Worm (Caenorhabditis elegans) whole organism, mixed stage, embryonic: ENCODE data around the gene rip-1.
"Not testable (repeated sequence)": the region's sequence is repeated elsewhere in the genome, so short reads cannot be mapped to it uniquely, and the experiment has no call there.

Source experiments
- blmp-1 ChIP-seq: fragments of 150-350 bp; optimal IDR thresholded peaks from 2 replicates; lab custom pipeline; 2014; ENCODE audit warnings: missing biosample characterization, missing genetic modification characterization
- ceh-43 ChIP-seq: fragments of 200-800 bp; sonication (Bioruptor generic); optimal IDR thresholded peaks from 2 replicates; lab custom pipeline; 2018; ENCODE audit warnings: mild to moderate bottlenecking, missing genetic modification characterization, moderate library complexity, missing compliant biosample characterization
- mab-5 ChIP-seq: fragments of 150-350 bp; optimal IDR thresholded peaks from 2 replicates; lab custom pipeline; 2014; ENCODE audit warnings: missing biosample characterization, missing genetic modification characterization
- pha-4 ChIP-seq: fragments of 150-350 bp; optimal IDR thresholded peaks from 2 replicates; lab custom pipeline; 2018; ENCODE audit warnings: missing biosample characterization, missing genetic modification reagents, missing genetic modification characterization
- sem-2 ChIP-seq: fragments of 200-800 bp; sonication (Bioruptor generic); optimal IDR thresholded peaks from 2 replicates; lab custom pipeline; 2018; ENCODE audit warnings: mild to moderate bottlenecking, missing genetic modification characterization, missing compliant biosample characterization
- snpc-4 ChIP-seq: fragments of 150-350 bp; optimal IDR thresholded peaks from 2 replicates; lab custom pipeline; 2014; ENCODE audit warnings: missing biosample characterization, missing genetic modification characterization

ce11 chrIII:10266824-10267223, 8.3 kb upstream of the rip-1 start, which contains the start of gene inpp-4B:
- TF ChIP-seq pha-4 (tag; lab: Kevin White, UChicago); snpc-4; blmp-1 (tag; lab: Kevin White, UChicago); mab-5 (tag; lab: Kevin White, UChicago); sem-2 (GFP tag; lab: Kevin White, UChicago); ceh-43 (GFP tag; lab: Kevin White, UChicago): not testable (repeated sequence)
